Fruit fly (Drosophila melanogaster): ENCODE results near the gene Srp72.

dm6 chr3R:20551487-20552079, 36.9 kb upstream of the Srp72 start:
- TF ChIP-seq CG11695 (GFP tag; IDR thresholded peaks at IDR 0.05): no peak
- no peak for TF ChIP-seq ATbp (GFP tag; optimal IDR thresholded peaks at IDR 0.05)
- TF ChIP-seq CG9797 (GFP tag; optimal IDR thresholded peaks at IDR 0.05): no peak
- no peak for TF ChIP-seq Bteb2 (GFP tag; optimal IDR thresholded peaks at IDR 0.05)
- TF ChIP-seq ranshi (GFP tag; IDR thresholded peaks at IDR 0.05): no peak
- TF ChIP-seq ro (GFP tag; IDR thresholded peaks at IDR 0.05): no peak
